Worm (Caenorhabditis elegans): ENCODE data around the gene srh-61.

Gene srh-61

ce11 chrII:12516313-12516712, at the start of gene srh-61:
Gene srh-61, minus strand, starts transcription at chrII:12516413.
- TF ChIP-seq snpc-4 (tag; optimal IDR thresholded peaks at IDR 0.05), result no peak

- TF ChIP-seq nhr-28 (tag; optimal IDR thresholded peaks at IDR 0.05) (no peak), M03D4.4 (tag; optimal IDR thresholded peaks at IDR 0.05) (no peak), elt-3 (tag; optimal IDR thresholded peaks at IDR 0.05) (no peak), hlh-1 (tag; optimal IDR thresholded peaks at IDR 0.05) (no peak), sem-2 (GFP tag; optimal IDR thresholded peaks at IDR 0.05) (no peak), drap-1 (GFP tag; optimal IDR thresholded peaks at IDR 0.05) (no peak), mep-1 (tag; optimal IDR thresholded peaks at IDR 0.05) (no peak), lin-13 (tag; optimal IDR thresholded peaks at IDR 0.05) (no peak), sptf-1 (tag; optimal IDR thresholded peaks at IDR 0.05) (no peak), ham-2 (GFP tag; optimal IDR thresholded peaks at IDR 0.05) (no peak), lin-32 (GFP tag; optimal IDR thresholded peaks at IDR 0.05) (no peak), tbx-8 (GFP tag; optimal IDR thresholded peaks at IDR 0.05) (no peak), ceh-43 (GFP tag; optimal IDR thresholded peaks at IDR 0.05) (no peak), cnd-1 (tag; optimal IDR thresholded peaks at IDR 0.05) (no peak), unc-39 (tag; optimal IDR thresholded peaks at IDR 0.05) (no peak), nhr-76 (tag; optimal IDR thresholded peaks at IDR 0.05) (no peak), mls-2 (tag; optimal IDR thresholded peaks at IDR 0.05) (no peak)
Observed at ce11 chrII:12565851-12566250, 49.6 kb upstream of the srh-61 start, which contains the start of gene F49C5.7. Gene F49C5.7, plus strand, starts transcription at chrII:12566151.

ce11 chrII:12560210-12560609, 44.0 kb upstream of the srh-61 start, which contains the start of gene F49C5.12:
Gene F49C5.12, minus strand, starts transcription at chrII:12560310.
- no peak for TF ChIP-seq ceh-39 (tag; optimal IDR thresholded peaks at IDR 0.05)
- TF ChIP-seq lsy-2 (tag; optimal IDR thresholded peaks at IDR 0.05), result no peak
- no peak for TF ChIP-seq unc-62 (GFP tag; optimal IDR thresholded peaks at IDR 0.05)
- TF ChIP-seq unc-39 (tag; optimal IDR thresholded peaks at IDR 0.05), result no peak
- no peak for TF ChIP-seq cnd-1 (tag; optimal IDR thresholded peaks at IDR 0.05)
- no peak for TF ChIP-seq ham-2 (GFP tag; optimal IDR thresholded peaks at IDR 0.05)
- TF ChIP-seq zip-8 (tag; optimal IDR thresholded peaks at IDR 0.05), result no peak
- no peak for TF ChIP-seq nhr-12 (tag; optimal IDR thresholded peaks at IDR 0.05)
- TF ChIP-seq sem-2 (GFP tag; optimal IDR thresholded peaks at IDR 0.05), result no peak
- TF ChIP-seq nhr-76 (tag; optimal IDR thresholded peaks at IDR 0.05), result no peak

ce11 chrII:12555579-12555978, 39.4 kb upstream of the srh-61 start, which contains the start of gene F49C5.11:
Gene F49C5.11, plus strand, starts transcription at chrII:12555879.
- no peak for TF ChIP-seq nhr-2 (tag; optimal IDR thresholded peaks at IDR 0.05)
- TF ChIP-seq unc-39 (tag; optimal IDR thresholded peaks at IDR 0.05), result no peak
- TF ChIP-seq M03D4.4 (tag; optimal IDR thresholded peaks at IDR 0.05), result no peak
- no peak for TF ChIP-seq lin-32 (GFP tag; optimal IDR thresholded peaks at IDR 0.05)
- TF ChIP-seq lsy-2 (tag; optimal IDR thresholded peaks at IDR 0.05), result no peak
- TF ChIP-seq bed-3 (GFP tag; optimal IDR thresholded peaks at IDR 0.05), result no peak

ce11 chrII:12550940-12551339, 34.7 kb upstream of the srh-61 start:
- TF ChIP-seq nhr-12 (tag; optimal IDR thresholded peaks at IDR 0.05), result no peak
- TF ChIP-seq zip-8 (tag; optimal IDR thresholded peaks at IDR 0.05), result no peak
- no peak for TF ChIP-seq drap-1 (GFP tag; optimal IDR thresholded peaks at IDR 0.05)
- no peak for TF ChIP-seq pha-4 (tag; optimal IDR thresholded peaks at IDR 0.05)
- TF ChIP-seq mep-1 (tag; optimal IDR thresholded peaks at IDR 0.05), result no peak
- no peak for TF ChIP-seq lsy-2 (tag; optimal IDR thresholded peaks at IDR 0.05)
- no peak for TF ChIP-seq nhr-28 (tag; optimal IDR thresholded peaks at IDR 0.05)
- TF ChIP-seq sem-2 (GFP tag; optimal IDR thresholded peaks at IDR 0.05), result no peak
- no peak for TF ChIP-seq ceh-39 (tag; optimal IDR thresholded peaks at IDR 0.05)

ce11 chrII:12549613-12550012, 33.4 kb upstream of the srh-61 start:
- TF ChIP-seq nhr-76 (tag; optimal IDR thresholded peaks at IDR 0.05), result no peak
- TF ChIP-seq ceh-83 (GFP tag; optimal IDR thresholded peaks at IDR 0.05), result no peak
- TF ChIP-seq tbx-8 (GFP tag; optimal IDR thresholded peaks at IDR 0.05), result no peak
- TF ChIP-seq lin-32 (GFP tag; optimal IDR thresholded peaks at IDR 0.05), result no peak

ce11 chrII:12547547-12547946, 31.3 kb upstream of the srh-61 start, which contains the start of gene F49C5.16:
Gene F49C5.16, plus strand, starts transcription at chrII:12547847.
- TF ChIP-seq ceh-43 (GFP tag; optimal IDR thresholded peaks at IDR 0.05) (no peak), bed-3 (GFP tag; optimal IDR thresholded peaks at IDR 0.05) (no peak), nhr-28 (tag; optimal IDR thresholded peaks at IDR 0.05) (no peak), sem-2 (GFP tag; optimal IDR thresholded peaks at IDR 0.05) (no peak), mls-2 (tag; optimal IDR thresholded peaks at IDR 0.05) (no peak), ceh-39 (tag; optimal IDR thresholded peaks at IDR 0.05) (no peak), nhr-237 (tag; optimal IDR thresholded peaks at IDR 0.05) (no peak), mep-1 (tag; optimal IDR thresholded peaks at IDR 0.05) (no peak), flh-1 (GFP tag; optimal IDR thresholded peaks at IDR 0.05) (no peak)

Data from whole organism, mixed stage, embryonic.